Fruit fly (Drosophila melanogaster) Kc167 (cell line): ENCODE results near the gene CG3823.

ENCODE experiments used
- Myc ChIP-seq: fragments of >200 bp; optimal IDR thresholded peaks from 2 replicates; lab custom pipeline; 2017; ENCODE audit warnings: missing external identifiers
- Sin3A ChIP-seq: fragments of >200 bp; optimal IDR thresholded peaks from 2 replicates; lab custom pipeline; 2018; ENCODE audit warnings: missing external identifiers
- h ChIP-seq: fragments of >200 bp; optimal IDR thresholded peaks from 3 replicates; lab custom pipeline; 2018; ENCODE audit warnings: missing external identifiers
- insv ChIP-seq: fragments of >200 bp; optimal IDR thresholded peaks from 3 replicates; lab custom pipeline; 2018; ENCODE audit warnings: missing external identifiers
- psq ChIP-seq: fragments of >200 bp; optimal IDR thresholded peaks from 2 replicates; lab custom pipeline; 2017; ENCODE audit warnings: missing external identifiers
- ttk ChIP-seq: sonication (Bioruptor generic); optimal IDR thresholded peaks from 2 replicates; lab custom pipeline; 2017; ENCODE audit warnings: missing external identifiers

dm6 chrX:6355090-6355679, 51.4 kb downstream of the CG3823 start:
- TF ChIP-seq h (lab: Kevin White, UChicago): no peak
- no peak for TF ChIP-seq Myc (lab: Kevin White, UChicago)
- no peak for TF ChIP-seq Sin3A (lab: Kevin White, UChicago)
- no peak for TF ChIP-seq insv (lab: Kevin White, UChicago)
- TF ChIP-seq ttk (lab: Kevin White, UChicago): no peak
- no peak for TF ChIP-seq psq (lab: Kevin White, UChicago)
